Fruit fly (Drosophila melanogaster): ENCODE results near the gene SsRbeta.
A peak's percentile ranks its signal among the peaks of the same experiment; 100 is the strongest.

Gene SsRbeta

dm6 chr3L:16176492-16176891 is 47.1 kb downstream of the SsRbeta start (continued):
- no peak for TF ChIP-seq CG6163 (GFP tag; IDR thresholded peaks at IDR 0.05)
- no peak for TF ChIP-seq Lpt (GFP tag; optimal IDR thresholded peaks at IDR 0.05)
- peak; percentile 3 for TF ChIP-seq CG7368 (GFP tag; optimal IDR thresholded peaks at IDR 0.05)
- peak; percentile 69 for TF ChIP-seq fd59A (GFP tag; optimal IDR thresholded peaks at IDR 0.05)
- TF ChIP-seq CG8632 (GFP tag; optimal IDR thresholded peaks at IDR 0.05) = peak; percentile 59
- peak; percentile 29 for TF ChIP-seq CG11902 (GFP tag; optimal IDR thresholded peaks at IDR 0.05)
- TF ChIP-seq Hr39 (GFP tag; optimal IDR thresholded peaks at IDR 0.05) = peak; percentile 50
- peak; percentile 68 for TF ChIP-seq Eip75B (GFP tag; optimal IDR thresholded peaks at IDR 0.05)
- TF ChIP-seq CG8319 (GFP tag; optimal IDR thresholded peaks at IDR 0.05) = peak; percentile 32
- TF ChIP-seq CG34406 (GFP tag; optimal IDR thresholded peaks at IDR 0.05) = peak; percentile 62
- TF ChIP-seq CG6854 (GFP tag; optimal IDR thresholded peaks at IDR 0.05) = no peak
- TF ChIP-seq CG16779 (tag; optimal IDR thresholded peaks at IDR 0.05) = no peak
- TF ChIP-seq Sox14 (GFP tag; optimal IDR thresholded peaks at IDR 0.05) = peak; percentile 65
- peak; percentile 57 for TF ChIP-seq CG11762 (GFP tag; optimal IDR thresholded peaks at IDR 0.05; ENCODE audit: insufficient read depth)
- no peak for TF ChIP-seq Gug (GFP tag; IDR thresholded peaks at IDR 0.05)
- TF ChIP-seq CG8119 (GFP tag; IDR thresholded peaks at IDR 0.05) = no peak
- TF ChIP-seq CG6808 (GFP tag; optimal IDR thresholded peaks at IDR 0.05) = peak; percentile 66
- TF ChIP-seq Eip93F (GFP tag; optimal IDR thresholded peaks at IDR 0.05) = no peak
- TF ChIP-seq CG1621 (tag; optimal IDR thresholded peaks at IDR 0.05) = peak; percentile 26
- peak; percentile 81 for TF ChIP-seq esn (GFP tag; optimal IDR thresholded peaks at IDR 0.05)
- TF ChIP-seq fd85E (GFP tag; optimal IDR thresholded peaks at IDR 0.05) = no peak
- TF ChIP-seq net (GFP tag; optimal IDR thresholded peaks at IDR 0.05) = peak; percentile 51
- peak; percentile 64 for TF ChIP-seq CG31627 (GFP tag; optimal IDR thresholded peaks at IDR 0.05)
- peak; percentile 57 for TF ChIP-seq Sox15 (GFP tag; optimal IDR thresholded peaks at IDR 0.05)
- peak; percentile 28 for TF ChIP-seq Hr4 (GFP tag; optimal IDR thresholded peaks at IDR 0.05)
- peak; percentile 71 for TF ChIP-seq Smox (GFP tag; optimal IDR thresholded peaks at IDR 0.05)
- TF ChIP-seq lz (GFP tag; optimal IDR thresholded peaks at IDR 0.05) = peak; percentile 63
- no peak for TF ChIP-seq CG15336 (GFP tag; IDR thresholded peaks at IDR 0.05)
- TF ChIP-seq CG10631 (GFP tag; optimal IDR thresholded peaks at IDR 0.05) = peak; percentile 73
- no peak for TF ChIP-seq eg (GFP tag; IDR thresholded peaks at IDR 0.05)
- TF ChIP-seq Hr38 (GFP tag; optimal IDR thresholded peaks at IDR 0.05) = no peak
- no peak for TF ChIP-seq dac (GFP tag; optimal IDR thresholded peaks at IDR 0.05)
- TF ChIP-seq Eip78C (GFP tag) = peak; percentile 96

- TF ChIP-seq CG8632 (GFP tag; optimal IDR thresholded peaks at IDR 0.05) (peak; percentile 12), CG32006 (GFP tag; optimal IDR thresholded peaks at IDR 0.05) (no peak), fd85E (GFP tag; optimal IDR thresholded peaks at IDR 0.05) (no peak), Met (GFP tag; optimal IDR thresholded peaks at IDR 0.05) (no peak), CG11294 (GFP tag; IDR thresholded peaks at IDR 0.05) (no peak), eg (GFP tag; IDR thresholded peaks at IDR 0.05) (no peak), cyc (GFP tag; optimal IDR thresholded peaks at IDR 0.05) (no peak), spab (GFP tag; optimal IDR thresholded peaks at IDR 0.05) (peak; percentile 14), OdsH (GFP tag; optimal IDR thresholded peaks at IDR 0.05) (no peak), CG9139 (GFP tag; optimal IDR thresholded peaks at IDR 0.05) (no peak), Blimp-1 (GFP tag; optimal IDR thresholded peaks at IDR 0.05) (peak; percentile 22), acj6 (GFP tag; optimal IDR thresholded peaks at IDR 0.05) (no peak), CG10631 (GFP tag; optimal IDR thresholded peaks at IDR 0.05) (peak; percentile 24), Eip78C (GFP tag) (peak; percentile 79), CG6808 (GFP tag; optimal IDR thresholded peaks at IDR 0.05) (peak; percentile 55), dac (GFP tag; optimal IDR thresholded peaks at IDR 0.05) (no peak), achi (GFP tag; optimal IDR thresholded peaks at IDR 0.05) (peak; percentile 11), Ets21C (GFP tag; optimal IDR thresholded peaks at IDR 0.05) (no peak), CG7368 (GFP tag; optimal IDR thresholded peaks at IDR 0.05) (peak; percentile 3), Hr38 (GFP tag; optimal IDR thresholded peaks at IDR 0.05) (no peak), CG34406 (GFP tag; optimal IDR thresholded peaks at IDR 0.05) (peak; percentile 0), CG4318 (GFP tag; optimal IDR thresholded peaks at IDR 0.05) (no peak), CG3032 (tag; optimal IDR thresholded peaks at IDR 0.05) (peak; percentile 30), svp (GFP tag) (peak; percentile 15), Smox (GFP tag; optimal IDR thresholded peaks at IDR 0.05) (no peak), dsx (GFP tag; optimal IDR thresholded peaks at IDR 0.05; ENCODE audit: poor library complexity, severe bottlenecking) (peak; percentile 10), Hr4 (GFP tag; optimal IDR thresholded peaks at IDR 0.05) (no peak), pdm3 (GFP tag; optimal IDR thresholded peaks at IDR 0.05) (no peak), CG6163 (GFP tag; IDR thresholded peaks at IDR 0.05) (peak; percentile 40; the same call in 1 of the 3 replicates), CG31627 (GFP tag; optimal IDR thresholded peaks at IDR 0.05) (no peak), Gug (GFP tag; IDR thresholded peaks at IDR 0.05) (no peak), fkh (GFP tag; optimal IDR thresholded peaks at IDR 0.05) (no peak)
Measured at dm6 chr3L:16177309-16177708, 47.9 kb downstream of the SsRbeta start.

All from whole organism, prepupa.